Worm (Caenorhabditis elegans) whole organism, L1 larva: ENCODE data around the gene mogs-1.

Experiments
- C34B4.2 ChIP-seq: sonication (generic microtip); optimal IDR thresholded peaks from 2 replicates; lab custom pipeline; 2017; ENCODE audit warnings: mild to moderate bottlenecking, missing genetic modification characterization, missing compliant biosample characterization
- F16B12.6 ChIP-seq: fragments of 150-350 bp; optimal IDR thresholded peaks from 2 replicates; lab custom pipeline; 2014; ENCODE audit warnings: missing biosample characterization, missing genetic modification characterization
- aha-1 ChIP-seq: fragments of 150-350 bp; optimal IDR thresholded peaks from 2 replicates; lab custom pipeline; 2014; ENCODE audit warnings: missing biosample characterization, missing genetic modification characterization
- alr-1 ChIP-seq: fragments of 200-800 bp; sonication (Bioruptor generic); optimal IDR thresholded peaks from 2 replicates; lab custom pipeline; 2018; ENCODE audit warnings: borderline replicate concordance, mild to moderate bottlenecking, missing genetic modification characterization, missing compliant biosample characterization
- aly-2 ChIP-seq: fragments of 150-350 bp; optimal IDR thresholded peaks from 2 replicates; lab custom pipeline; 2014; ENCODE audit warnings: missing biosample characterization, missing genetic modification characterization
- ama-1 ChIP-seq: fragments of 150-350 bp; optimal IDR thresholded peaks from 2 replicates; lab custom pipeline; 2014
- ceh-63 ChIP-seq: fragments of 200-800 bp; sonication (Bioruptor generic); optimal IDR thresholded peaks from 2 replicates; lab custom pipeline; 2018; ENCODE audit warnings: mild to moderate bottlenecking, missing genetic modification characterization, missing compliant biosample characterization
- ceh-8 ChIP-seq: fragments of 200-800 bp; sonication (Bioruptor generic); optimal IDR thresholded peaks from 2 replicates; lab custom pipeline; 2018; ENCODE audit warnings: mild to moderate bottlenecking, missing genetic modification characterization, moderate library complexity, missing compliant biosample characterization
- ceh-82 ChIP-seq, 3 experiments: fragments of 150-350 bp in 1 of 3; sonication (generic microtip) in 2 of 3; optimal IDR thresholded peaks; 2 replicates each; lab custom pipeline; 2014 to 2017; ENCODE audit warnings: missing biosample characterization in 3 of 3, missing genetic modification characterization in 3 of 3
- ceh-90 ChIP-seq: sonication (generic microtip); optimal IDR thresholded peaks from 2 replicates; lab custom pipeline; 2016; ENCODE audit warnings: missing genetic modification characterization, missing compliant biosample characterization
- efl-1 ChIP-seq, 4 experiments: fragments of 150-350 bp; optimal IDR thresholded peaks in 3 of 4; peaks in 1 of 4; 1 replicate in 1 of 4; 2 replicates in 3 of 4; lab custom pipeline; 2014; ENCODE audit warnings: missing biosample characterization in 2 of 4, missing genetic modification characterization in 2 of 4, missing genetic modification reagents in 2 of 4
- efl-3 ChIP-seq: fragments of 200-800 bp; sonication (Bioruptor generic); optimal IDR thresholded peaks from 2 replicates; lab custom pipeline; 2018; ENCODE audit warnings: mild to moderate bottlenecking, missing genetic modification characterization, missing compliant biosample characterization
- egl-13 ChIP-seq: sonication (generic microtip); optimal IDR thresholded peaks from 2 replicates; lab custom pipeline; 2016; ENCODE audit warnings: missing genotype, missing genetic modification reagents, missing genetic modification characterization, missing compliant biosample characterization
- elt-2 ChIP-seq: sonication (generic microtip); optimal IDR thresholded peaks from 2 replicates; lab custom pipeline; 2016; ENCODE audit warnings: missing genetic modification characterization, mild to moderate bottlenecking, inconsistent platforms, missing compliant biosample characterization, missing genetic modification reagents
- elt-3 ChIP-seq, 6 experiments: fragments of 150-350 bp in 1 of 6; sonication (generic microtip); optimal IDR thresholded peaks; 2 replicates each; lab custom pipeline; 2017 to 2018; ENCODE audit warnings: missing biosample characterization in 6 of 6, missing genetic modification characterization in 6 of 6, inconsistent platforms in 1 of 6
- ets-5 ChIP-seq: fragments of 200-800 bp; sonication (Bioruptor generic); IDR thresholded peaks from 2 replicates; pipeline ENCODE4 v1.3.6; 2022; ENCODE audit warnings: missing genetic modification characterization, missing compliant biosample characterization
- fkh-10 ChIP-seq: sonication (generic microtip); optimal IDR thresholded peaks from 2 replicates; lab custom pipeline; 2017; ENCODE audit warnings: missing biosample characterization, missing genetic modification reagents, missing genetic modification characterization
- fkh-8 ChIP-seq: sonication (generic microtip); optimal IDR thresholded peaks from 2 replicates; lab custom pipeline; 2016; ENCODE audit warnings: mild to moderate bottlenecking, missing genetic modification characterization, missing compliant biosample characterization
- fos-1 ChIP-seq: fragments of 150-350 bp; optimal IDR thresholded peaks from 2 replicates; lab custom pipeline; 2014; ENCODE audit warnings: missing biosample characterization, missing genetic modification characterization
- grh-1 ChIP-seq: fragments of 200-800 bp; sonication (Bioruptor generic); IDR thresholded peaks from 2 replicates; pipeline ENCODE4 v1.3.6; 2022; ENCODE audit warnings: missing genetic modification reagents, missing genetic modification characterization, missing compliant biosample characterization
- hpl-2 ChIP-seq: fragments of 150-350 bp; optimal IDR thresholded peaks from 2 replicates; lab custom pipeline; 2014; ENCODE audit warnings: missing biosample characterization, missing genetic modification reagents, missing genetic modification characterization
- lin-14 ChIP-seq: fragments of 200-800 bp; sonication (Bioruptor generic); optimal IDR thresholded peaks from 2 replicates; lab custom pipeline; 2018; ENCODE audit warnings: mild to moderate bottlenecking, missing genetic modification characterization, moderate library complexity, missing compliant biosample characterization
- lin-39 ChIP-seq: fragments of 150-350 bp; optimal IDR thresholded peaks from 2 replicates; lab custom pipeline; 2014; ENCODE audit warnings: missing biosample characterization, missing genetic modification reagents, missing genetic modification characterization
- mab-9 ChIP-seq: fragments of 200-800 bp; sonication (Bioruptor generic); IDR thresholded peaks from 2 replicates; pipeline ENCODE4 v1.3.6; 2022; ENCODE audit warnings: missing genetic modification reagents, missing genetic modification characterization, missing compliant biosample characterization
- nhr-11 ChIP-seq: fragments of 150-350 bp; optimal IDR thresholded peaks from 2 replicates; lab custom pipeline; 2014; ENCODE audit warnings: missing biosample characterization, missing genetic modification characterization
- nhr-237 ChIP-seq: fragments of 150-350 bp; optimal IDR thresholded peaks from 2 replicates; lab custom pipeline; 2014; ENCODE audit warnings: missing biosample characterization, missing genetic modification characterization
- nhr-47 ChIP-seq: sonication (generic microtip); optimal IDR thresholded peaks from 2 replicates; lab custom pipeline; 2016; ENCODE audit warnings: mild to moderate bottlenecking, missing genetic modification characterization, moderate library complexity, missing compliant biosample characterization
- nhr-76 ChIP-seq: sonication (generic microtip); optimal IDR thresholded peaks from 2 replicates; lab custom pipeline; 2017; ENCODE audit warnings: missing biosample characterization, missing genetic modification characterization
- nhr-77 ChIP-seq: fragments of 150-350 bp; optimal IDR thresholded peaks from 2 replicates; lab custom pipeline; 2014; ENCODE audit warnings: missing biosample characterization, missing genetic modification characterization
- nhr-84 ChIP-seq: sonication (generic microtip); optimal IDR thresholded peaks from 2 replicates; lab custom pipeline; 2017; ENCODE audit warnings: missing biosample characterization, missing genetic modification characterization
- nhr-85 ChIP-seq: sonication (generic microtip); peaks from one replicate; lab custom pipeline; 2016; ENCODE audit warnings: missing genetic modification characterization, inconsistent platforms, missing compliant biosample characterization
- pax-3 ChIP-seq: fragments of 200-800 bp; sonication (Bioruptor generic); optimal IDR thresholded peaks from 2 replicates; lab custom pipeline; 2018; ENCODE audit warnings: mild to moderate bottlenecking, missing genetic modification characterization, moderate library complexity, missing compliant biosample characterization
- rnt-1 ChIP-seq: sonication (generic microtip); optimal IDR thresholded peaks from 2 replicates; lab custom pipeline; 2016; ENCODE audit warnings: mild to moderate bottlenecking, missing genetic modification characterization, moderate library complexity, missing compliant biosample characterization
- skn-1 ChIP-seq: fragments of 150-350 bp; optimal IDR thresholded peaks from 2 replicates; lab custom pipeline; 2014; ENCODE audit warnings: missing biosample characterization, missing genetic modification characterization
- snu-23 ChIP-seq: sonication (generic microtip); optimal IDR thresholded peaks from 2 replicates; lab custom pipeline; 2016; ENCODE audit warnings: missing genetic modification characterization, missing compliant biosample characterization
- tlp-1 ChIP-seq: fragments of 150-350 bp; optimal IDR thresholded peaks from 2 replicates; lab custom pipeline; 2014; ENCODE audit warnings: missing biosample characterization, missing genetic modification characterization
- unc-30 ChIP-seq: sonication (generic microtip); optimal IDR thresholded peaks from 2 replicates; lab custom pipeline; 2017; ENCODE audit warnings: missing biosample characterization, missing genetic modification characterization
- vab-15 ChIP-seq: sonication (generic microtip); optimal IDR thresholded peaks from 2 replicates; lab custom pipeline; 2017; ENCODE audit warnings: missing genotype, mild to moderate bottlenecking, missing genetic modification characterization, missing compliant biosample characterization
- zag-1 ChIP-seq: fragments of 150-350 bp; optimal IDR thresholded peaks from 2 replicates; lab custom pipeline; 2014; ENCODE audit warnings: missing biosample characterization, missing genetic modification characterization
- ztf-4 ChIP-seq: fragments of 150-350 bp; optimal IDR thresholded peaks from 2 replicates; lab custom pipeline; 2014; ENCODE audit warnings: missing biosample characterization, missing genetic modification characterization

The mogs-1 gene

DNA sequence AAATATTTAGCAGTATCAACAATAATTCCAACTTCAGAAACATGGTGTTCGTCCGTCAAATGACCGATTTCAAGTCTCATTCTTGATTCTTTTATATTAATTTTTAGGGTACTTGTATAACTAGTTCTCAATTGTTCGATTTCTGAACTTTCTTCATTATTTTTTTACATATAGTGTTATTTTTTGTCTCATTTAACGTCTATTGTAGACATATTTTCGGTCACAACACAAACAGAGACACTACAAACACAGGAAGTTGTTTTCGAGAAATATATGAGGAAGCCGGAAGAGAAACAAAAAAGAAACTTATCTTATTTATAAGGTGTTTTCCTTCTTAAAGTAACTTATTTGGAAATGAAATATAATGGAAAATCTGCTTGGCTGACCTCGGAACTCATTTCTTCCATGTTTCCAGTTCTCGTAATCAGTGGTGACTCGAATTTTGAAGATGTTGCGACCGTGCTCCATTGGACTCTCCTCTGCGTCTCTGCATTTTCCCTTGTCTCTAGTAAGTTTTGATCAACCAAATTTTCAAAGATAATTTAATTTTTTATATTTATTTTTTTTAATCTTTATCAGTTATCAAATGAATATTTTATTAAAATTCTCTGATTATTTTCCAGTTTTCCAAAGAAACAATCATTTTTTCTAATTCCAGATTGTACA is 32.1 kb upstream of the mogs-1 start, which contains the start of the genes F36H1.12 and lin-3:
Gene F36H1.12, minus strand, starts transcription at position 51 of the 666 bp plus-strand sequence.
Gene lin-3, plus strand, starts transcription at position 657 of the 666 bp plus-strand sequence.
- no peak for TF ChIP-seq ama-1 (lab: Kevin White, UChicago)
- no peak for TF ChIP-seq snu-23 (GFP tag; lab: Kevin White, UChicago)

ce11 chrIV:11051963-11052362 is 30.2 kb upstream of the mogs-1 start:
- no peak for TF ChIP-seq nhr-237 (tag; lab: Kevin White, UChicago)
- TF ChIP-seq ceh-90: no peak
- TF ChIP-seq elt-3 (tag; optimal IDR thresholded peaks at IDR 0.05; lab: Kevin White, UChicago): no peak
- no peak for TF ChIP-seq nhr-84
- TF ChIP-seq ceh-63 (GFP tag; lab: Kevin White, UChicago): no peak
- TF ChIP-seq ztf-4 (tag; lab: Kevin White, UChicago): no peak
- no peak for TF ChIP-seq hpl-2 (GFP tag; lab: Kevin White, UChicago)
- no peak for TF ChIP-seq unc-30
- no peak for TF ChIP-seq lin-14 (GFP tag; lab: Kevin White, UChicago)
- TF ChIP-seq nhr-11 (tag; lab: Kevin White, UChicago): no peak
- no peak for TF ChIP-seq grh-1
- no peak for TF ChIP-seq nhr-85 (tag; lab: Kevin White, UChicago)
- no peak for TF ChIP-seq vab-15 (tag; lab: Kevin White, UChicago)
- no peak for TF ChIP-seq ceh-82 (tag; optimal IDR thresholded peaks at IDR 0.05; lab: Kevin White, UChicago)
- no peak for TF ChIP-seq nhr-47 (tag; lab: Kevin White, UChicago)
- TF ChIP-seq, all 84 proteins: peak for 0

DNA sequence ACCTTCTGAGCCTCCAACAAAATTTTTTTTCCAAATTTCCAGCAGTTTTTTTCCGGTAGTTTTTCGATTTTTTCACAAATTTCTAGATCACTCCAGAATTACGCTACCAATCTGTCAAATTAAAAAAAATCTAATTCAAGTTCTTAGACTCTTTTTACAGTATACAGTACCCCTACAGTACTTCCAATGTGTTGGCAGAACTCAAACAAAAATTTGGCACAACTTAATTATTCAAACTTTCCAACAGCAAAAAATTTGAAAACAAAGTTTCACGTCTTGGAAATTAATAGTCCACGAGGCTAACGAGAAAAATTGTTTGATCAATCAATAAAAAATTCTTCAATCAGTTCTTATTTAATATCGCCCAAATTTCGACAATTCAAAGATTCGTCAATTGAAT is 28.1 kb upstream of the mogs-1 start, which contains the start of gene F36H1.3:
Gene F36H1.3, plus strand, starts transcription at position 323 of the 400 bp plus-strand sequence.
- TF ChIP-seq fkh-10 (GFP tag; lab: Kevin White, UChicago) (no peak), F16B12.6 (no peak), pax-3 (no peak), nhr-76 (tag; lab: Kevin White, UChicago) (no peak), lin-39 (no peak)

DNA sequence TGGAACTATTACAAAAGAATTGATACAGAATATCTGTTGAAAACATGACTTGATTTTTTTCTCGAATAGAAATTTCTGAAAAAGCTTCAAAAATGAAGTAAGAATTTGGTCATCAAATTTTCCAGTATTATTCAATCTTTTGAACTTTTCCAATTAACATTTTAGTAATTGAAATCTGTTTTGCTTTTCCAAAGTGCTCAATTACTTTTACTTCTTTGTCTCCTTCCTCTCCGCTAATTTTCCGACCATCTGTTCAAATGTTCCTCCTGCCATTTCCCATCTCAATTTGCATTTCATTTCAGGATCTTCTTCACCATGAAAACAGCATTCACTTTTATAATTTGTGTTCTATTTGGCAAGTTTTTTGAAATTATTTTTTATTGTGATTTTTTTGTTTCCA is 27.1 kb upstream of the mogs-1 start, which contains the start of gene F36H1.11:
Gene F36H1.11, plus strand, starts transcription at position 301 of the 400 bp plus-strand sequence.
- no peak for TF ChIP-seq vab-15 (tag; lab: Kevin White, UChicago)
- no peak for TF ChIP-seq zag-1
- no peak for TF ChIP-seq fos-1
- TF ChIP-seq ets-5: no peak
- TF ChIP-seq ztf-4 (tag; lab: Kevin White, UChicago): no peak
- no peak for TF ChIP-seq fkh-8
- TF ChIP-seq ceh-82 (tag; optimal IDR thresholded peaks at IDR 0.05; lab: Kevin White, UChicago): no peak
- no peak for TF ChIP-seq nhr-85 (tag; lab: Kevin White, UChicago)
- no peak for TF ChIP-seq snu-23 (GFP tag; lab: Kevin White, UChicago)
- no peak for TF ChIP-seq skn-1 (tag; lab: Kevin White, UChicago)
- no peak for TF ChIP-seq ceh-8 (GFP tag; lab: Kevin White, UChicago)
- no peak for TF ChIP-seq efl-1 (optimal IDR thresholded peaks at IDR 0.05; lab: Kevin White, UChicago)
- no peak for TF ChIP-seq efl-1 (GFP tag; optimal IDR thresholded peaks at IDR 0.05 in 1 of 2; lab: Kevin White, UChicago)
- TF ChIP-seq rnt-1 (tag; lab: Kevin White, UChicago): no peak
- no peak for TF ChIP-seq grh-1
- no peak for TF ChIP-seq nhr-76 (tag; lab: Kevin White, UChicago)

DNA sequence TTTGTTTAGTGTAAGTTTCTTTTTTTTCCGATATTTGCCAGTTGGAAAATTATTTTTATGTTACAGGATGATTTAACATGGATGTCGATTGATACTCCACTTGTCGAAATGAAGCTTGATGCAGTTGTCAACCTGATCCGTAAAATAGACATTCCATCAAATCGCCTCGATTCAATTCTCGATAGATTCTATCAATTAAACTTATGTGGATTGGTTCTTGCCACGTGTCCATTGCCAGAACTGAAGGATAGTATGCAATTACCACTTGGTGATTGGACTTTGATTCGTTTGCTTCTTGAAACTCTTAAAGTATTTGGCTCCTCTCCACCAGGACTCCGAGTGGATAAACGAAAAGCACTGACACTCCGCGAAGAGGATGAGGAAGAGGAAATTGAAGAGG is 22.6 kb upstream of the mogs-1 start:
- TF ChIP-seq nhr-85 (tag; lab: Kevin White, UChicago) (no peak), aly-2 (tag; lab: Kevin White, UChicago) (no peak), efl-1 (optimal IDR thresholded peaks at IDR 0.05; lab: Kevin White, UChicago) (no peak), efl-1 (GFP tag; optimal IDR thresholded peaks at IDR 0.05 in 1 of 2; lab: Kevin White, UChicago) (no peak), lin-39 (no peak), ceh-82 (tag; optimal IDR thresholded peaks at IDR 0.05; lab: Kevin White, UChicago) (no peak), tlp-1 (no peak), fkh-10 (GFP tag; lab: Kevin White, UChicago) (no peak), pax-3 (no peak), mab-9 (GFP tag; lab: Robert Waterston, UW) (no peak), alr-1 (tag; lab: Kevin White, UChicago) (no peak), egl-13 (no peak), ztf-4 (tag; lab: Kevin White, UChicago) (no peak), C34B4.2 (tag; lab: Kevin White, UChicago) (no peak), aha-1 (tag; lab: Kevin White, UChicago) (no peak), nhr-77 (tag; lab: Kevin White, UChicago) (no peak), efl-3 (GFP tag; lab: Kevin White, UChicago) (no peak), elt-2 (tag; lab: Kevin White, UChicago) (no peak)
